Fruit fly (Drosophila melanogaster) whole organism: Measurements from ENCODE around the gene CG7231.
A peak's percentile ranks its signal among the peaks of the same experiment; 100 is the strongest.

ENCODE experiments used
- CG8478 ChIP-seq: fragments of >200 bp; optimal IDR thresholded peaks from 2 replicates; lab custom pipeline; 2018; ENCODE audit warnings: inconsistent platforms
- Dll ChIP-seq: fragments of >200 bp; optimal IDR thresholded peaks from 2 replicates; lab custom pipeline; 2017
- EcR ChIP-seq, 2 experiments: fragments of >200 bp; optimal IDR thresholded peaks; 2 replicates each; lab custom pipeline; 2017; ENCODE audit warnings: missing biosample characterization in 2 of 2, missing genetic modification characterization in 2 of 2, missing genetic modification reagents in 2 of 2
- pan ChIP-seq: fragments of >200 bp; optimal IDR thresholded peaks from 2 replicates; lab custom pipeline; 2017
- psq ChIP-seq: fragments of >200 bp; optimal IDR thresholded peaks from 2 replicates; lab custom pipeline; 2017
- usp ChIP-seq: fragments of >200 bp; optimal IDR thresholded peaks from 2 replicates; lab custom pipeline; 2017; ENCODE audit warnings: missing biosample characterization, missing genetic modification characterization, mixed read lengths

Gene CG7231

dm6 chr2L:7991391-7991876 is 7.7 kb downstream of the CG7231 start:
- TF ChIP-seq pan (lab: Kevin White, UChicago) (no peak), Dll (lab: Kevin White, UChicago) (peak; percentile 93)

dm6 chr2L:7991951-7992350 is 8.2 kb downstream of the CG7231 start:
- TF ChIP-seq CG8478 (lab: Kevin White, UChicago) (no peak), EcR (GFP tag; optimal IDR thresholded peaks at IDR 0.05; lab: Kevin White, UChicago) (no peak), pan (lab: Kevin White, UChicago) (no peak), usp (GFP tag; lab: Kevin White, UChicago) (no peak), Dll (lab: Kevin White, UChicago) (no peak), psq (lab: Kevin White, UChicago) (no peak)

- no peak for TF ChIP-seq CG8478 (lab: Kevin White, UChicago)
- no peak for TF ChIP-seq EcR (GFP tag; optimal IDR thresholded peaks at IDR 0.05; lab: Kevin White, UChicago)
- TF ChIP-seq usp (GFP tag; lab: Kevin White, UChicago) = no peak
- TF ChIP-seq pan (lab: Kevin White, UChicago) = no peak
- no peak for TF ChIP-seq Dll (lab: Kevin White, UChicago)
These were observed 8.9 kb downstream of the CG7231 start for dm6 chr2L:7992654-7993053.

dm6 chr2L:7993062-7993685 is 9.4 kb downstream of the CG7231 start:
- no peak for TF ChIP-seq EcR (GFP tag; optimal IDR thresholded peaks at IDR 0.05; lab: Kevin White, UChicago)
- TF ChIP-seq psq (lab: Kevin White, UChicago) = no peak
- no peak for TF ChIP-seq pan (lab: Kevin White, UChicago)
- no peak for TF ChIP-seq usp (GFP tag; lab: Kevin White, UChicago)
- no peak for TF ChIP-seq CG8478 (lab: Kevin White, UChicago)
- no peak for TF ChIP-seq Dll (lab: Kevin White, UChicago)

dm6 chr2L:7993984-7994854 is 10.5 kb downstream of the CG7231 start, which contains the start of gene pes:
TSS of gene pes (minus strand) at chr2L:7994184.
- TF ChIP-seq pan (lab: Kevin White, UChicago) = no peak
- no peak for TF ChIP-seq Dll (lab: Kevin White, UChicago)
- no peak for TF ChIP-seq EcR (GFP tag; optimal IDR thresholded peaks at IDR 0.05; lab: Kevin White, UChicago)
- no peak for TF ChIP-seq CG8478 (lab: Kevin White, UChicago)
- no peak for TF ChIP-seq usp (GFP tag; lab: Kevin White, UChicago)
- TF ChIP-seq psq (lab: Kevin White, UChicago) = no peak

dm6 chr2L:7997290-7998079 is 13.7 kb downstream of the CG7231 start:
- TF ChIP-seq pan (lab: Kevin White, UChicago) (no peak), Dll (lab: Kevin White, UChicago) (no peak), usp (GFP tag; lab: Kevin White, UChicago) (no peak), psq (lab: Kevin White, UChicago) (no peak), EcR (GFP tag; optimal IDR thresholded peaks at IDR 0.05; lab: Kevin White, UChicago) (no peak), CG8478 (lab: Kevin White, UChicago) (no peak)

dm6 chr2L:7998080-7998457 is 14.3 kb downstream of the CG7231 start, which contains the start of gene CG7227:
TSS of gene CG7227 (minus strand) at chr2L:7998151.
- TF ChIP-seq Dll (lab: Kevin White, UChicago) (no peak), pan (lab: Kevin White, UChicago) (no peak), EcR (GFP tag; optimal IDR thresholded peaks at IDR 0.05; lab: Kevin White, UChicago) (no peak), CG8478 (lab: Kevin White, UChicago) (no peak), usp (GFP tag; lab: Kevin White, UChicago) (no peak)

- no peak for TF ChIP-seq Dll (lab: Kevin White, UChicago)
- no peak for TF ChIP-seq pan (lab: Kevin White, UChicago)
- TF ChIP-seq EcR (GFP tag; optimal IDR thresholded peaks at IDR 0.05; lab: Kevin White, UChicago) = no peak
- TF ChIP-seq usp (GFP tag; lab: Kevin White, UChicago) = no peak
- no peak for TF ChIP-seq psq (lab: Kevin White, UChicago)
- TF ChIP-seq CG8478 (lab: Kevin White, UChicago) = no peak
These were observed 14.9 kb downstream of the CG7231 start, which contains the start of gene Sirup for dm6 chr2L:7998655-7999054. TSS of gene Sirup (plus strand) at chr2L:7998869.

dm6 chr2L:8000578-8001040 is 16.9 kb downstream of the CG7231 start:
- TF ChIP-seq usp (GFP tag; lab: Kevin White, UChicago) = no peak
- TF ChIP-seq pan (lab: Kevin White, UChicago) = no peak
- no peak for TF ChIP-seq CG8478 (lab: Kevin White, UChicago)
- no peak for TF ChIP-seq psq (lab: Kevin White, UChicago)
- TF ChIP-seq Dll (lab: Kevin White, UChicago) = no peak
- no peak for TF ChIP-seq EcR (GFP tag; optimal IDR thresholded peaks at IDR 0.05; lab: Kevin White, UChicago)
